Fruit fly (Drosophila melanogaster) whole organism, embryonic: ENCODE measurements around the gene PolA1.
A peak's percentile ranks its signal among the peaks of the same experiment; 100 is the strongest.

ENCODE experiments used
- Adf1 ChIP-seq: fragments of 200-800 bp; sonication (Bioruptor generic); IDR thresholded peaks from 2 replicates; pipeline ENCODE4 v1.3.6; 2022; ENCODE audit warnings: missing biosample characterization, missing genetic modification characterization
- Atf-2 ChIP-seq: fragments of 200-800 bp; sonication (Bioruptor generic); optimal IDR thresholded peaks from 2 replicates; lab custom pipeline; 2016; ENCODE audit warnings: missing biosample characterization, missing genetic modification characterization
- Atf6 ChIP-seq: fragments of 200-800 bp; sonication (Bioruptor generic); IDR thresholded peaks from 2 replicates; pipeline ENCODE4 v1.3.6; 2022; ENCODE audit warnings: missing biosample characterization, missing genetic modification characterization
- B-H1 ChIP-seq: fragments of 200-800 bp; sonication (Bioruptor generic); IDR thresholded peaks from 3 replicates; pipeline ENCODE4 v1.3.6; 2022; ENCODE audit warnings: missing biosample characterization, missing genetic modification characterization
- CG10431 ChIP-seq: fragments of 200-800 bp; sonication (Bioruptor generic); optimal IDR thresholded peaks from 3 replicates; lab custom pipeline; 2018; ENCODE audit warnings: missing biosample characterization, mild to moderate bottlenecking, missing genetic modification characterization
- CG10654 ChIP-seq: fragments of 200-800 bp; sonication (Bioruptor generic); optimal IDR thresholded peaks from 2 replicates; lab custom pipeline; 2016; ENCODE audit warnings: missing biosample characterization, missing genetic modification characterization
- CG10979 ChIP-seq: fragments of 200-800 bp; sonication (Bioruptor generic); optimal IDR thresholded peaks from 2 replicates; lab custom pipeline; 2018; ENCODE audit warnings: missing biosample characterization, mild to moderate bottlenecking, missing genetic modification characterization, moderate library complexity
- CG12659 ChIP-seq: fragments of 200-800 bp; sonication (Bioruptor generic); optimal IDR thresholded peaks from 3 replicates; lab custom pipeline; 2017; ENCODE audit warnings: mild to moderate bottlenecking, missing biosample characterization, missing genetic modification reagents, missing genetic modification characterization
- CG15011 ChIP-seq: fragments of 200-800 bp; sonication (Bioruptor generic); optimal IDR thresholded peaks from 3 replicates; lab custom pipeline; 2018; ENCODE audit warnings: missing biosample characterization, mild to moderate bottlenecking, missing genetic modification characterization
- CG1529 ChIP-seq: fragments of 200-800 bp; sonication (Bioruptor generic); optimal IDR thresholded peaks from 3 replicates; lab custom pipeline; 2018; ENCODE audit warnings: missing biosample characterization, missing genetic modification characterization
- CG16815 ChIP-seq: fragments of 200-800 bp; sonication (Bioruptor generic); optimal IDR thresholded peaks from 3 replicates; lab custom pipeline; 2017; ENCODE audit warnings: missing biosample characterization, mild to moderate bottlenecking, missing genetic modification characterization
- CG17361 ChIP-seq: fragments of 200-800 bp; sonication (Bioruptor generic); IDR thresholded peaks from 3 replicates; pipeline ENCODE4 v1.3.6; 2022; ENCODE audit warnings: missing biosample characterization, missing genetic modification characterization
- CG17912 ChIP-seq: fragments of 200-800 bp; sonication (Bioruptor generic); optimal IDR thresholded peaks from 2 replicates; lab custom pipeline; 2018; ENCODE audit warnings: missing biosample characterization, mild to moderate bottlenecking, missing genetic modification characterization
- CG1832 ChIP-seq: fragments of 200-800 bp; sonication (Bioruptor generic); optimal IDR thresholded peaks from 2 replicates; lab custom pipeline; 2017; ENCODE audit warnings: missing biosample characterization, mild to moderate bottlenecking, missing genetic modification characterization, inconsistent platforms
- CG2116 ChIP-seq: fragments of 200-800 bp; sonication (Bioruptor generic); optimal IDR thresholded peaks from 3 replicates; lab custom pipeline; 2018; ENCODE audit warnings: missing biosample characterization, mild to moderate bottlenecking, missing genetic modification characterization
- CG2199 ChIP-seq: fragments of 200-800 bp; sonication (Bioruptor generic); IDR thresholded peaks from 3 replicates; pipeline ENCODE4 v1.3.6; 2022; ENCODE audit warnings: missing biosample characterization, missing genetic modification characterization
- CG2875 ChIP-seq: fragments of 200-800 bp; sonication (Bioruptor generic); optimal IDR thresholded peaks from 2 replicates; lab custom pipeline; 2017; ENCODE audit warnings: missing biosample characterization, mild to moderate bottlenecking, missing genetic modification characterization, missing genetic modification reagents
- CG2889 ChIP-seq: fragments of 200-800 bp; sonication (Bioruptor generic); IDR thresholded peaks from 3 replicates; pipeline ENCODE4 v1.3.6; 2022; ENCODE audit warnings: missing biosample characterization, missing genetic modification characterization
- CG7963 ChIP-seq: fragments of 200-800 bp; sonication (Bioruptor generic); IDR thresholded peaks from 3 replicates; pipeline ENCODE4 v1.3.6; 2022; ENCODE audit warnings: missing biosample characterization, missing genetic modification characterization; ENCODE audit not compliant: partially characterized antibody
- CG8924 ChIP-seq: fragments of 200-800 bp; optimal IDR thresholded peaks from 3 replicates; lab custom pipeline; 2019; ENCODE audit warnings: missing biosample characterization, mild to moderate bottlenecking, missing genetic modification characterization, moderate library complexity
- CrebB ChIP-seq: fragments of 200-800 bp; sonication (Bioruptor generic); optimal IDR thresholded peaks from 3 replicates; lab custom pipeline; 2018; ENCODE audit warnings: missing biosample characterization, mild to moderate bottlenecking, missing genetic modification characterization
- D19B ChIP-seq: fragments of 200-800 bp; sonication (Bioruptor generic); optimal IDR thresholded peaks from 2 replicates; lab custom pipeline; 2017; ENCODE audit warnings: missing biosample characterization, mild to moderate bottlenecking, missing genetic modification characterization
- Dek ChIP-seq: fragments of 200-800 bp; sonication (Bioruptor generic); optimal IDR thresholded peaks from 3 replicates; lab custom pipeline; 2019; ENCODE audit warnings: missing biosample characterization, mild to moderate bottlenecking, missing genetic modification characterization, moderate library complexity
- Dfd ChIP-seq, 2 experiments: fragments of >200 bp; optimal IDR thresholded peaks; 2 replicates each; lab custom pipeline; 2017; ENCODE audit warnings: missing biosample characterization in 2 of 2, missing genetic modification characterization in 2 of 2
- Fer3 ChIP-seq: fragments of 200-800 bp; sonication (Bioruptor generic); optimal IDR thresholded peaks from 2 replicates; lab custom pipeline; 2018; ENCODE audit warnings: missing biosample characterization, mild to moderate bottlenecking, missing genetic modification characterization, moderate library complexity
- HLHmδ ChIP-seq: fragments of 200-800 bp; sonication (Bioruptor generic); optimal IDR thresholded peaks from 2 replicates; lab custom pipeline; 2018; ENCODE audit warnings: missing biosample characterization, mild to moderate bottlenecking, missing genetic modification characterization, moderate library complexity
- Hand ChIP-seq: fragments of 200-800 bp; sonication (Bioruptor generic); optimal IDR thresholded peaks from 2 replicates; lab custom pipeline; 2017; ENCODE audit warnings: mild to moderate bottlenecking, missing biosample characterization, missing genetic modification reagents, missing genetic modification characterization
- Hmx ChIP-seq: fragments of 200-800 bp; sonication (Bioruptor generic); optimal IDR thresholded peaks from 2 replicates; lab custom pipeline; 2016; ENCODE audit warnings: missing biosample characterization, missing genetic modification characterization
- Mad ChIP-seq: fragments of 200-800 bp; sonication (Bioruptor generic); optimal IDR thresholded peaks from 2 replicates; lab custom pipeline; 2016; ENCODE audit warnings: missing biosample characterization, missing genetic modification characterization
- Rfx ChIP-seq: fragments of 200-800 bp; sonication (Bioruptor generic); IDR thresholded peaks from 2 replicates; pipeline ENCODE4 v1.3.6; 2022; ENCODE audit warnings: missing biosample characterization, missing genetic modification characterization
- Rx ChIP-seq: fragments of 200-800 bp; sonication (Bioruptor generic); IDR thresholded peaks from 2 replicates; pipeline ENCODE4 v1.3.6; 2022; ENCODE audit warnings: missing biosample characterization, missing genetic modification characterization
- Sin3A ChIP-seq: fragments of >200 bp; optimal IDR thresholded peaks from 2 replicates; lab custom pipeline; 2018
- Six4 ChIP-seq: fragments of 200-800 bp; sonication (Bioruptor generic); optimal IDR thresholded peaks from 2 replicates; lab custom pipeline; 2016; ENCODE audit warnings: missing biosample characterization, missing genetic modification characterization
- Vsx1 ChIP-seq: fragments of 200-800 bp; sonication (Bioruptor generic); optimal IDR thresholded peaks from 2 replicates; lab custom pipeline; 2017; ENCODE audit warnings: missing biosample characterization, mild to moderate bottlenecking, missing genetic modification characterization, missing genetic modification reagents
- al ChIP-seq: fragments of 200-800 bp; sonication (Bioruptor generic); IDR thresholded peaks from 2 replicates; pipeline ENCODE4 v1.3.6; 2022; ENCODE audit warnings: missing biosample characterization, missing genetic modification characterization
- ap ChIP-seq: fragments of 200-800 bp; sonication (Bioruptor generic); IDR thresholded peaks from 2 replicates; pipeline ENCODE4 v1.3.6; 2022; ENCODE audit warnings: missing biosample characterization, missing genetic modification characterization
- br ChIP-seq: fragments of >200 bp; optimal IDR thresholded peaks from 2 replicates; lab custom pipeline; 2017
- cad ChIP-seq: fragments of >200 bp; optimal IDR thresholded peaks from 2 replicates; lab custom pipeline; 2017; ENCODE audit warnings: missing biosample characterization, missing genetic modification characterization
- dm ChIP-seq: fragments of 200-800 bp; sonication (Bioruptor generic); optimal IDR thresholded peaks from 3 replicates; lab custom pipeline; 2016; ENCODE audit warnings: missing biosample characterization, missing genetic modification characterization
- dysf ChIP-seq: fragments of 200-800 bp; sonication (Bioruptor generic); IDR thresholded peaks from 3 replicates; pipeline ENCODE4 v1.3.6; 2022; ENCODE audit warnings: missing biosample characterization, missing genetic modification characterization
- ems ChIP-seq: fragments of 200-800 bp; sonication (Bioruptor generic); optimal IDR thresholded peaks from 3 replicates; lab custom pipeline; 2016; ENCODE audit warnings: missing biosample characterization, missing genetic modification characterization
- gce ChIP-seq: fragments of 200-800 bp; sonication (Bioruptor generic); IDR thresholded peaks from 3 replicates; pipeline ENCODE4 v1.3.6; 2022; ENCODE audit warnings: missing biosample characterization, missing genetic modification characterization
- ham ChIP-seq: fragments of 200-800 bp; sonication (Bioruptor generic); IDR thresholded peaks from 2 replicates; pipeline ENCODE4 v1.3.6; 2022; ENCODE audit warnings: missing biosample characterization, missing genetic modification characterization
- her ChIP-seq: fragments of 200-800 bp; sonication (Bioruptor generic); optimal IDR thresholded peaks from 2 replicates; lab custom pipeline; 2016; ENCODE audit warnings: missing biosample characterization, missing genetic modification characterization
- nmo ChIP-seq: fragments of 200-800 bp; sonication (Bioruptor generic); optimal IDR thresholded peaks from 2 replicates; lab custom pipeline; 2018; ENCODE audit warnings: missing biosample characterization, mild to moderate bottlenecking, missing genetic modification characterization, moderate library complexity
- peb ChIP-seq: fragments of 200-800 bp; sonication (Bioruptor generic); IDR thresholded peaks from 2 replicates; pipeline ENCODE4 v1.3.6; 2022; ENCODE audit warnings: missing biosample characterization, missing genetic modification characterization
- sens ChIP-seq: fragments of 200-800 bp; sonication (Bioruptor generic); peaks from one replicate; lab custom pipeline; 2016; ENCODE audit warnings: missing biosample characterization, missing genetic modification characterization
- sisA ChIP-seq: fragments of 200-800 bp; sonication (Bioruptor generic); IDR thresholded peaks from 2 replicates; pipeline ENCODE4 v1.3.6; 2022; ENCODE audit warnings: missing biosample characterization, missing genetic modification characterization
- so ChIP-seq: fragments of 200-800 bp; sonication (Bioruptor generic); IDR thresholded peaks from 3 replicates; pipeline ENCODE4 v1.3.6; 2022; ENCODE audit warnings: missing biosample characterization, missing genetic modification characterization
- stc ChIP-seq: fragments of 200-800 bp; sonication (Bioruptor generic); IDR thresholded peaks from 2 replicates; pipeline ENCODE4 v1.3.6; 2022; ENCODE audit warnings: missing biosample characterization, missing genetic modification characterization
- stwl ChIP-seq: fragments of 200-800 bp; sonication (Bioruptor generic); optimal IDR thresholded peaks from 3 replicates; lab custom pipeline; 2018; ENCODE audit warnings: missing biosample characterization, mild to moderate bottlenecking, missing genetic modification characterization, moderate library complexity
- sug ChIP-seq: fragments of 200-800 bp; optimal IDR thresholded peaks from 2 replicates; lab custom pipeline; 2019; ENCODE audit warnings: missing biosample characterization, mild to moderate bottlenecking, missing genetic modification characterization, moderate library complexity
- z ChIP-seq: fragments of 200-800 bp; sonication (Bioruptor generic); IDR thresholded peaks from 3 replicates; pipeline ENCODE4 v1.3.6; 2022; ENCODE audit warnings: missing biosample characterization, missing genetic modification characterization

PolA1 gene

dm6 chr3R:21627752-21628151 lies 43.8 kb downstream of the PolA1 start (continued):
- peak; percentile 71 for TF ChIP-seq CG8924 (tag; lab: Kevin White, UChicago)
- TF ChIP-seq CG2116 (GFP tag; lab: Kevin White, UChicago), result no peak
- no peak for TF ChIP-seq CG7963 (GFP tag; lab: Robert Waterston, UW)
- no peak for TF ChIP-seq HLHmδ (GFP tag; lab: Kevin White, UChicago)
- no peak for TF ChIP-seq peb (GFP tag; lab: Robert Waterston, UW)
- peak; percentile 46; the same call in 1 of the 2 replicates for TF ChIP-seq sisA (GFP tag; lab: Robert Waterston, UW)
- peak; percentile 70 for TF ChIP-seq nmo (GFP tag; lab: Kevin White, UChicago)
- TF ChIP-seq CG10431 (GFP tag; lab: Kevin White, UChicago), result no peak
- peak; percentile 63 for TF ChIP-seq al (GFP tag; lab: Robert Waterston, UW)
- TF ChIP-seq dysf, result peak; percentile 85; the same call in 2 of the 3 replicates
- peak; percentile 49; the same call in 2 of the 3 replicates for TF ChIP-seq CG2889 (GFP tag; lab: Robert Waterston, UW)
- TF ChIP-seq stwl (tag; lab: Kevin White, UChicago), result no peak
- peak; percentile 70 for TF ChIP-seq CG10979 (tag; lab: Kevin White, UChicago)
- TF ChIP-seq Dek (tag; lab: Kevin White, UChicago), result peak; percentile 72
- peak; percentile 24 for TF ChIP-seq CG2875 (GFP tag; lab: Kevin White, UChicago)
- TF ChIP-seq CG10654 (GFP tag; lab: Kevin White, UChicago), result peak; percentile 31
- TF ChIP-seq CG12659 (GFP tag; lab: Kevin White, UChicago), result peak; percentile 67
- peak; percentile 17 for TF ChIP-seq Hmx (GFP tag; lab: Kevin White, UChicago)
- TF ChIP-seq Adf1 (GFP tag; lab: Robert Waterston, UW), result peak; percentile 34; the same call in 1 of the 2 replicates
- TF ChIP-seq her (GFP tag; lab: Kevin White, UChicago), result no peak
- no peak for TF ChIP-seq Sin3A (lab: Kevin White, UChicago)
- TF ChIP-seq Atf6 (GFP tag; lab: Robert Waterston, UW), result peak; percentile 77
- 0 out of 2 replicates have a peak, but pooled peaks have one; percentile 11 for TF ChIP-seq stc (GFP tag; lab: Robert Waterston, UW)
- TF ChIP-seq CrebB, result peak; percentile 42
- TF ChIP-seq D19B, result peak; percentile 16
- no peak for TF ChIP-seq cad
- TF ChIP-seq Rx (GFP tag; lab: Robert Waterston, UW), result no peak
- TF ChIP-seq gce (GFP tag; lab: Robert Waterston, UW), result 0 out of 3 replicates have a peak, but pooled peaks have one; percentile 18
- TF ChIP-seq Fer3, result peak; percentile 73
- peak; percentile 42 for TF ChIP-seq Six4 (GFP tag; lab: Kevin White, UChicago)
- TF ChIP-seq Dfd (GFP tag; optimal IDR thresholded peaks at IDR 0.05; lab: Kevin White, UChicago), result no peak
- peak; percentile 30 for TF ChIP-seq sug (tag; lab: Kevin White, UChicago)
- TF ChIP-seq ham (GFP tag; lab: Robert Waterston, UW), result no peak
- no peak for TF ChIP-seq br (lab: Kevin White, UChicago)
- no peak for TF ChIP-seq Atf-2 (GFP tag; lab: Kevin White, UChicago)
- TF ChIP-seq CG1832 (GFP tag; lab: Kevin White, UChicago), result no peak
- peak; percentile 37 for TF ChIP-seq CG16815 (GFP tag; lab: Kevin White, UChicago)
- peak; percentile 85 for TF ChIP-seq Rfx (GFP tag; lab: Robert Waterston, UW)
- TF ChIP-seq so, result peak; percentile 67; the same call in 2 of the 3 replicates
- peak; percentile 45 for TF ChIP-seq ems (GFP tag; lab: Kevin White, UChicago)
- no peak for TF ChIP-seq CG2199 (GFP tag; lab: Robert Waterston, UW)
- TF ChIP-seq CG17912, result no peak
- peak; percentile 27; the same call in 1 of the 2 replicates for TF ChIP-seq ap (GFP tag; lab: Robert Waterston, UW)
- no peak for TF ChIP-seq dm (GFP tag; lab: Kevin White, UChicago)
- peak; percentile 46 for TF ChIP-seq Vsx1 (GFP tag; lab: Kevin White, UChicago)
- peak; percentile 19 for TF ChIP-seq Mad (GFP tag; lab: Kevin White, UChicago)
- peak; percentile 92 for TF ChIP-seq sens (GFP tag; lab: Kevin White, UChicago)
- TF ChIP-seq CG15011 (GFP tag; lab: Kevin White, UChicago), result peak; percentile 53
- peak; percentile 15 for TF ChIP-seq CG1529 (GFP tag; lab: Kevin White, UChicago)
- no peak for TF ChIP-seq z (GFP tag; lab: Robert Waterston, UW)
- TF ChIP-seq Hand, result peak; percentile 29
- peak; percentile 52; the same call in 2 of the 3 replicates for TF ChIP-seq B-H1 (GFP tag; lab: Robert Waterston, UW)
- TF ChIP-seq CG17361 (GFP tag; lab: Robert Waterston, UW), result peak; percentile 74
